Fruit fly (Drosophila melanogaster): ENCODE results near the gene Rbp6.

Rbp6 gene

DNA sequence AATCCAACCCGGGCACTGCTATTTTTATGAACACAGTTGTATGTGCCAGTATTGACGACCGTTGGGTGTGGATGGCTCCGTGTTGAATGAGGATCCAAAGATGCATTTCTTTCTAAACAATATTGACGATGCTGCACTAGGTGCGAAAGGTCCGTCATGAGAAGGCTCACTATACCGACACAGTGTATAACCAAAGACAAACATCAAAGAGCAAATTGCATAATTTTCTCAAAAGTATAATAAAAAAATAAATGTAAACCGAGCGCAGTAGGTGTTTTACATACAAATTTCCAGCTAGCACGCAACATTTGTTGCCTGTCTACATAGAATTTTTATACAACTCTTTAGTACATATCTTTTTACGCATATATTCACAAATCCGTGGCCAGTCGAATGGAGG lies 5.1 kb upstream of the Rbp6 start, which contains the start of gene CG7707:
TSS of gene CG7707 (plus strand) at position 301 of the 400 bp plus-strand sequence.
- no peak for TF ChIP-seq kay (GFP tag; ENCODE audit: borderline replicate concordance)
- TF ChIP-seq tj (GFP tag; optimal IDR thresholded peaks at IDR 0.05), result no peak
- TF ChIP-seq CG12768 (GFP tag; optimal IDR thresholded peaks at IDR 0.05), result no peak
- no peak for TF ChIP-seq CG7101 (tag; optimal IDR thresholded peaks at IDR 0.05)
- TF ChIP-seq CG7045 (GFP tag; optimal IDR thresholded peaks at IDR 0.05), result no peak

DNA sequence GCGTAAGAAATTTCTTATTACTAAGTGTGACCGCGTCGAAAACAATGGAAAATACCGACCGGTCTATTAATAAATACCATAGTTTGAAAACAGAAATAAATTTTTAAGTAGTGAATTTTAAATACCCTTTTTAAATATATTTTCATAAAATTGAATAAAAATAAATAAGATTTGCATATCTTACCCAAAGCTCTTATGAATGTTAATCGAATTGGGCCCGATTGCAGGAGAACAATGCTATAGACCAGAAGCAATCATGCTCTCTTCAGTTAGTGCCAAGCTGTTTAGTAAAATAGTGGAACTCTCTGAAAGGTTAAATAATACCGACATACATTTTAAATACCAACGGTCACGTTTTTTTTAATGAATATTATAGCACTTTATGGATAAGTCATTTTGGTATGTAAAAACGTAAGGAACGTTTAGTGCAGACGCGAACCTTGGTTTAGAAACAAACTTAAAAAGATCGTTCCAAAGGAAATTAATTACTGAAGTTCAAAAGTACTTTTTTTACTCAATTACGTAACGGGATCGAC lies 4.1 kb upstream of the Rbp6 start, which contains the start of gene Afg3l2:
TSS of gene Afg3l2 (minus strand) at position 51 of the 536 bp plus-strand sequence.
- TF ChIP-seq CG1620 (GFP tag; optimal IDR thresholded peaks at IDR 0.05), result no peak
- TF ChIP-seq CG14711 (tag; optimal IDR thresholded peaks at IDR 0.05), result peak; percentile 56
- TF ChIP-seq kay (GFP tag; ENCODE audit: borderline replicate concordance), result no peak
- TF ChIP-seq tj (GFP tag; optimal IDR thresholded peaks at IDR 0.05), result no peak
- no peak for TF ChIP-seq cic (GFP tag; optimal IDR thresholded peaks at IDR 0.05)
- peak; percentile 6 for TF ChIP-seq CG12768 (GFP tag; optimal IDR thresholded peaks at IDR 0.05)
- peak; percentile 11 for TF ChIP-seq CG7045 (GFP tag; optimal IDR thresholded peaks at IDR 0.05)
- TF ChIP-seq ovo (GFP tag; optimal IDR thresholded peaks at IDR 0.05), result no peak
- TF ChIP-seq toe (GFP tag; optimal IDR thresholded peaks at IDR 0.05), result peak; percentile 6
- no peak for TF ChIP-seq cnc (optimal IDR thresholded peaks at IDR 0.05)
- peak; percentile 42 for TF ChIP-seq CG7101 (tag; optimal IDR thresholded peaks at IDR 0.05)
- peak; percentile 7 for TF ChIP-seq Mnt (GFP tag; optimal IDR thresholded peaks at IDR 0.05)
- TF ChIP-seq pad (GFP tag; optimal IDR thresholded peaks at IDR 0.05), result no peak
- peak; percentile 44 for TF ChIP-seq bab1 (GFP tag; optimal IDR thresholded peaks at IDR 0.05)
- no peak for TF ChIP-seq CG11617 (GFP tag; optimal IDR thresholded peaks at IDR 0.05)
- no peak for TF ChIP-seq CG33017 (tag; optimal IDR thresholded peaks at IDR 0.05)
- no peak for TF ChIP-seq Hr96 (GFP tag; optimal IDR thresholded peaks at IDR 0.05)
- peak; percentile 23 for TF ChIP-seq CG5204 (GFP tag; optimal IDR thresholded peaks at IDR 0.05)
- TF ChIP-seq Crg-1 (GFP tag; optimal IDR thresholded peaks at IDR 0.05), result no peak
- TF ChIP-seq Clk (GFP tag; optimal IDR thresholded peaks at IDR 0.05), result no peak

DNA sequence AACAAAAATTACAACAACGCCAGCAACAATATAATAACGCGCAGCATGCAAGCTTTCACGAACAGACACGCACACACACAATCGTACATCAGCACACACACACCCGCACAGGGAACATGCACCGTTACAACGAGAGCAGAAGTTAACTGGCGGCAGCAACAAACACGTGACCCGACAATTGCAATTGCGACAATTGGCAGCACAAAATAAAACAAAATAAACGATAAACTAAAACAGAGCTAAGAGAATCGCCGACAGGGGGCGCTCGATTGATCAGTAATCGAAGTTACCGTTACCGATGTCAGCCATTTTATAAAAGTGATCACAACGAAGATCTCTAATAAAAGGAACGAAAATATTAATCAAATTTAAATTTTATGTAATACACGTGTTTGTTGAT lies 1.0 kb downstream of the Rbp6 start:
- TF ChIP-seq ovo (GFP tag; optimal IDR thresholded peaks at IDR 0.05), result peak; percentile 1
- TF ChIP-seq cnc (optimal IDR thresholded peaks at IDR 0.05), result no peak

DNA sequence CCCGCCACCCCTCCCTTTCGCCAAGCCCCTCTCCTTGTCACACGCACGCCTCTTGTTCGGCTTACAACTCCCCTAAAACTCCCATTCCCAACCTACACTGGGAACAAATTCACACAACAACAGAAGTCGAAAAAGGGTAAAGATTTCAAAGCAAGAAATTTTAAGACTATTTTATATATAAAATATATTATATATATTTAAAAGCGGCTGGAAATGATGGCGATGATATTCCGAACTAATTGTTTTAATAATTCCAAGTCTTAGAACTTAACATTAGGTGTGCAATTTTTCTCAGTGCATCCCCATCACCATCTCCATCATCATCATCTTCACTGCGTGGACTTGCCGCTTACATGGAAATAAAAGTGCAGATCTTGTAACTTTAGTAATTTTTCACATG lies 11.7 kb downstream of the Rbp6 start:
- TF ChIP-seq CG14711 (tag; optimal IDR thresholded peaks at IDR 0.05) (no peak), CG12768 (GFP tag; optimal IDR thresholded peaks at IDR 0.05) (no peak), CG11617 (GFP tag; optimal IDR thresholded peaks at IDR 0.05) (no peak), ovo (GFP tag; optimal IDR thresholded peaks at IDR 0.05) (no peak), CG33017 (tag; optimal IDR thresholded peaks at IDR 0.05) (no peak), CG1620 (GFP tag; optimal IDR thresholded peaks at IDR 0.05) (no peak)

DNA sequence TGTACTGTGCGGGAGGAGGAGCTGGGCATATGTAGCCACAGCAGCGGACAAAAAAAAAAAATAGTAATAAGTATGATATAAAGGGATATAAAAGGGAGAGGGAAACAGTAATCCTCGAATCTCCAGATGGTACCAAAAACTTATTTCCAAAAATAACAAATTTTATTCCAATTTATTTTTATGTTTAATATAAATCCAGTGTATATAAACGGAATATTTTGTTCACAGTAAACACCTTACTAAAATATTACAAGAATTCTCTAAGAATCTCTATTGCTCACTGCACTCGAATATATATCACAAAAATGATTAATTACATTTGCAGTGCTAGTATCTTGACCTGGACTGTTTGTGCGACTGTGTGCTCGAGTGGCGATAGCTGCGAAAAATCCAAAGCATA lies 18.7 kb downstream of the Rbp6 start:
- TF ChIP-seq Clk (GFP tag; optimal IDR thresholded peaks at IDR 0.05), result no peak
- TF ChIP-seq cic (GFP tag; optimal IDR thresholded peaks at IDR 0.05), result no peak
- TF ChIP-seq pad (GFP tag; optimal IDR thresholded peaks at IDR 0.05), result no peak
- no peak for TF ChIP-seq CG7045 (GFP tag; optimal IDR thresholded peaks at IDR 0.05)
- no peak for TF ChIP-seq CG11617 (GFP tag; optimal IDR thresholded peaks at IDR 0.05)
- TF ChIP-seq CG12768 (GFP tag; optimal IDR thresholded peaks at IDR 0.05), result no peak
- no peak for TF ChIP-seq CG5204 (GFP tag; optimal IDR thresholded peaks at IDR 0.05)
- TF ChIP-seq ovo (GFP tag; optimal IDR thresholded peaks at IDR 0.05), result no peak
- no peak for TF ChIP-seq Mnt (GFP tag; optimal IDR thresholded peaks at IDR 0.05)
- TF ChIP-seq tj (GFP tag; optimal IDR thresholded peaks at IDR 0.05), result no peak
- TF ChIP-seq CG14711 (tag; optimal IDR thresholded peaks at IDR 0.05), result no peak
- no peak for TF ChIP-seq CG1620 (GFP tag; optimal IDR thresholded peaks at IDR 0.05)
- TF ChIP-seq kay (GFP tag; ENCODE audit: borderline replicate concordance), result no peak
- no peak for TF ChIP-seq bab1 (GFP tag; optimal IDR thresholded peaks at IDR 0.05)
- no peak for TF ChIP-seq CG33017 (tag; optimal IDR thresholded peaks at IDR 0.05)
- TF ChIP-seq Hr96 (GFP tag; optimal IDR thresholded peaks at IDR 0.05), result no peak

DNA sequence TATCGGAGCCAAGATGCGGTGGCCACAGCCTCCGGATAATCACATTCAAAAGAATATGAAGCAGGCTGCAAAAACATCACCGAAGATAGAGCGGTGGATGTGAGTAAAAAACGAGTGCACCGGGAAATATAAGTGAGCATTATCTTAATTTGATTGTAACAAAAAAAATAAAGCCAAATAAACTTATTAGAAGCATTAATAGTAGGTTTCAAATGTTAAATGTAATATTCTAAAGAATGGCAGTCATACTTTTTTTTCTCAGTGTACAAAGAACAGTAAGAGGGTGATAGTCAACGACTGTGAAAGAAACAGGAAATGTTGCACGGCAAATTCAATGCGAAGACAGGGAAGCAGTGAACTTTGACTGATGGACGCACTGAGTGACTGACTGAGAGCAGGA lies 21.7 kb downstream of the Rbp6 start:
- TF ChIP-seq Mnt (GFP tag; optimal IDR thresholded peaks at IDR 0.05), result no peak
- no peak for TF ChIP-seq bab1 (GFP tag; optimal IDR thresholded peaks at IDR 0.05)
- no peak for TF ChIP-seq cnc (optimal IDR thresholded peaks at IDR 0.05)
- no peak for TF ChIP-seq CG5204 (GFP tag; optimal IDR thresholded peaks at IDR 0.05)
- no peak for TF ChIP-seq ovo (GFP tag; optimal IDR thresholded peaks at IDR 0.05)
- TF ChIP-seq CG11617 (GFP tag; optimal IDR thresholded peaks at IDR 0.05), result no peak
- no peak for TF ChIP-seq Crg-1 (GFP tag; optimal IDR thresholded peaks at IDR 0.05)
- no peak for TF ChIP-seq CG12768 (GFP tag; optimal IDR thresholded peaks at IDR 0.05)
- no peak for TF ChIP-seq CG33017 (tag; optimal IDR thresholded peaks at IDR 0.05)
- TF ChIP-seq kay (GFP tag; ENCODE audit: borderline replicate concordance), result no peak
- no peak for TF ChIP-seq CG1620 (GFP tag; optimal IDR thresholded peaks at IDR 0.05)
- TF ChIP-seq toe (GFP tag; optimal IDR thresholded peaks at IDR 0.05), result no peak
- TF ChIP-seq CG7101 (tag; optimal IDR thresholded peaks at IDR 0.05), result no peak

DNA sequence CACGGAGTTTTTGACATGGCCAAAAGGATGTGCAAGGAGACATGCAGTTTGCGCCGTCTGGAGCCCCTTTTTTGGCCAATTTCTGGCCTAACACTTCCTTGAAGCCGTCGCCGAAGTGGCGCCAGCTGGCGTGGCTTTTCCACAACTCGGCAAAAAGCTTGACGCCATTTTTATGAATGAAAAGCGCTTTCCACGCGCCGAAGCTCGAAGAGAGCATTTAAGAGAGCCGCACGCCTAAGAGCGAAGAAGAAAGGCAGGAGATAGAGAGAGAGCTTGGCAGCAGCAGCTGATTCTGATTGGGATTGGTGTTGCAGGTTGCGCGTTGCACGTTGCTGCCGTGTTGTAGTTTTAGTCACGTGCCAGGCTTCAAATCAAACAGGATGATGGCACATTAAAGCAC lies 26.4 kb downstream of the Rbp6 start:
- TF ChIP-seq kay (GFP tag; ENCODE audit: borderline replicate concordance) (no peak), cic (GFP tag; optimal IDR thresholded peaks at IDR 0.05) (peak; percentile 64)
